Worm (Caenorhabditis elegans): ENCODE data around the gene nhr-106.

ce11 chrV:532046-532445, 42.6 kb downstream of the nhr-106 start, which contains the start of gene nhr-58:
- no peak for TF ChIP-seq pros-1 (tag; optimal IDR thresholded peaks at IDR 0.05)
- TF ChIP-seq syd-9 (tag; optimal IDR thresholded peaks at IDR 0.05): no peak
- no peak for TF ChIP-seq pat-9 (tag; optimal IDR thresholded peaks at IDR 0.05)
- no peak for TF ChIP-seq nhr-11 (tag; optimal IDR thresholded peaks at IDR 0.05)
